Worm (Caenorhabditis elegans) whole organism, L4 larva: Measurements from ENCODE around the gene cest-8.

Source experiments
- ZK546.5 ChIP-seq, 2 experiments: sonication (generic microtip); optimal IDR thresholded peaks; 2 replicates each; lab custom pipeline; 2017; ENCODE audit warnings: missing biosample characterization in 2 of 2, missing genetic modification characterization in 2 of 2
- ama-1 ChIP-seq: fragments of 150-350 bp; optimal IDR thresholded peaks from 2 replicates; lab custom pipeline; 2014; ENCODE audit warnings: inconsistent platforms, mixed read lengths
- ceh-28 ChIP-seq: fragments of 150-350 bp; optimal IDR thresholded peaks from 2 replicates; lab custom pipeline; 2014; ENCODE audit warnings: missing biosample characterization, missing genetic modification reagents, missing genetic modification characterization
- lin-15B ChIP-seq: fragments of 150-350 bp; sonication (generic microtip); optimal IDR thresholded peaks from 3 replicates; lab custom pipeline; 2014; ENCODE audit warnings: missing biosample characterization, missing genetic modification characterization
- lin-29 ChIP-seq: fragments of 200-800 bp; sonication (Bioruptor generic); IDR thresholded peaks from 2 replicates; pipeline ENCODE4 v1.3.6; 2022; ENCODE audit warnings: missing genetic modification reagents, missing genetic modification characterization, missing compliant biosample characterization
- lin-39 ChIP-seq: fragments of 150-350 bp; optimal IDR thresholded peaks from 2 replicates; lab custom pipeline; 2014; ENCODE audit warnings: missing biosample characterization, missing genetic modification reagents, missing genetic modification characterization
- mdt-29 ChIP-seq: fragments of 200-800 bp; sonication (Bioruptor generic); IDR thresholded peaks from 2 replicates; pipeline ENCODE4 v1.3.6; 2022; ENCODE audit warnings: missing genetic modification reagents, missing genetic modification characterization, missing compliant biosample characterization
- nhr-76 ChIP-seq: fragments of 150-350 bp; optimal IDR thresholded peaks from 2 replicates; lab custom pipeline; 2014; ENCODE audit warnings: missing biosample characterization, missing genetic modification characterization
- snpc-1.2 ChIP-seq: fragments of 200-800 bp; sonication (Bioruptor generic); IDR thresholded peaks from 2 replicates; pipeline ENCODE4 v1.3.6; 2022; ENCODE audit warnings: missing genetic modification reagents, missing genetic modification characterization, missing compliant biosample characterization
- unc-130 ChIP-seq: sonication (generic microtip); optimal IDR thresholded peaks from 2 replicates; lab custom pipeline; 2016; ENCODE audit warnings: missing genetic modification reagents, missing genetic modification characterization, missing compliant biosample characterization

DNA sequence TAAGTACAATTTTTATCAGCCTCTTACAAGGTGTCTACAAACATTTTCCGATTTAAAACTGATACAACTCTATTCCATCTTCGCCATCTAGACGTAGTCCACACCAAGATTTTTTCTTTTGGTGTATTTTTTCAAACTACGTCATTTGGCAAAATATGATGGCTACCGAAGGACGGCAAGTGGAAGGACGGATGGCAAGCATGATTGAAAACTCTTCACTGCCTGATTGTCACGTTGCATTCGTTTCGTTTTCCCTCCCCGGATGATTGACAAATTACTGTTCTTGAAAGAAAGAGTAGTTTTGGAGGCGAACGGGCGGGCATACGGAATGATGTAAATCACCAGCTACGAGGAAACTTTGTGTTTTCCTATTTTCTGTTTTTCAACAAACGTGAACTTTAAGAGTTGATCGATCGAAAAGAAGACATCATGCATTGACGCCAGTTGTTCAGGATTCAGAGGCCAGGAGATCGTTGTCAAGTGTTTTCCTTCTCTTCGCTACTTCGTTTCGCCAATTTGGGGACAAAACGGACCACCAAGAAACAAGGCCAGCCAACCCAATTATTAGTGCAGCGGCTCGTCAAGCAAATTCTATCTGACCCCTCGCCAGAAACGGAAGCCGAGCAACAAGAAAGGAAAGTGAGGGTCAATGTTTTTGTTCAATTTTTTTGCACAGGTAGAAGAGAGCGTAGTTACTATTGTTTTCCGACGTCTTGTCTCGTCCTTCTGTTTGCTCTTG lies 40.9 kb upstream of the cest-8 start:
- TF ChIP-seq ceh-28, result no peak
- TF ChIP-seq lin-15B (tag; lab: Kevin White, UChicago), result no peak
- TF ChIP-seq ZK546.5 (tag; optimal IDR thresholded peaks at IDR 0.05; lab: Kevin White, UChicago), result no peak
- no peak for TF ChIP-seq ama-1 (lab: Kevin White, UChicago)
- TF ChIP-seq snpc-1.2, result no peak
- TF ChIP-seq mdt-29 (GFP tag; lab: Robert Waterston, UW), result no peak
- TF ChIP-seq lin-39 (tag; lab: Kevin White, UChicago), result no peak
- TF ChIP-seq nhr-76 (tag; lab: Kevin White, UChicago), result no peak
- no peak for TF ChIP-seq unc-130
- TF ChIP-seq lin-29, result no peak
